Worm (Caenorhabditis elegans) whole organism, L4 larva: ENCODE results near the gene Y116A8B.1.
A peak's percentile ranks its signal among the peaks of the same experiment; 100 is the strongest.

Source experiments
- F26F4.8 ChIP-seq: fragments of 200-800 bp; sonication (Bioruptor generic); conservative IDR thresholded peaks from 2 replicates; pipeline ENCODE4 v1.3.6; 2022; ENCODE audit warnings: missing genetic modification characterization, missing compliant biosample characterization
- T20F7.1 ChIP-seq: fragments of 200-800 bp; sonication (Bioruptor generic); optimal IDR thresholded peaks from 2 replicates; lab custom pipeline; 2018; ENCODE audit warnings: mild to moderate bottlenecking, missing genetic modification characterization, missing compliant biosample characterization
- T26A8.4 ChIP-seq: fragments of 200-800 bp; sonication (Bioruptor generic); IDR thresholded peaks from 2 replicates; pipeline ENCODE4 v1.3.6; 2022; ENCODE audit warnings: missing genetic modification characterization, missing compliant biosample characterization
- Y48G9A.11 ChIP-seq: fragments of 200-800 bp; sonication (Bioruptor generic); IDR thresholded peaks from 2 replicates; pipeline ENCODE4 v1.3.6; 2022; ENCODE audit warnings: missing genetic modification reagents, missing genetic modification characterization, missing compliant biosample characterization
- ZK337.2 ChIP-seq: fragments of 200-800 bp; sonication (Bioruptor generic); IDR thresholded peaks from 2 replicates; pipeline ENCODE4 v1.3.6; 2022; ENCODE audit warnings: missing genetic modification reagents, missing genetic modification characterization, missing compliant biosample characterization
- ZK546.5 ChIP-seq, 2 experiments: sonication (generic microtip); optimal IDR thresholded peaks; 2 replicates each; lab custom pipeline; 2017; ENCODE audit warnings: missing biosample characterization in 2 of 2, missing genetic modification characterization in 2 of 2
- aly-2 ChIP-seq: sonication (generic microtip); optimal IDR thresholded peaks from 2 replicates; lab custom pipeline; 2018; ENCODE audit warnings: missing biosample characterization, missing genetic modification characterization
- attf-4 ChIP-seq: sonication (generic microtip); optimal IDR thresholded peaks from 3 replicates; lab custom pipeline; 2017; ENCODE audit warnings: missing biosample characterization, missing genetic modification characterization
- ceh-20 ChIP-seq: fragments of 200-800 bp; sonication (Bioruptor generic); IDR thresholded peaks from 2 replicates; pipeline ENCODE4 v1.3.6; 2022; ENCODE audit warnings: missing genetic modification reagents, missing genetic modification characterization, missing compliant biosample characterization
- ceh-28 ChIP-seq: fragments of 150-350 bp; optimal IDR thresholded peaks from 2 replicates; lab custom pipeline; 2014; ENCODE audit warnings: missing biosample characterization, missing genetic modification reagents, missing genetic modification characterization
- ceh-32 ChIP-seq: sonication (generic microtip); optimal IDR thresholded peaks from 2 replicates; lab custom pipeline; 2016; ENCODE audit warnings: mild to moderate bottlenecking, missing genetic modification characterization, missing compliant biosample characterization; ENCODE audit not compliant: poor library complexity
- ceh-44 ChIP-seq: fragments of 200-800 bp; sonication (Bioruptor generic); IDR thresholded peaks from 2 replicates; pipeline ENCODE4 v1.3.6; 2022; ENCODE audit warnings: missing genetic modification reagents, missing genetic modification characterization, missing compliant biosample characterization
- ces-1 ChIP-seq: fragments of 150-350 bp; sonication (generic microtip); optimal IDR thresholded peaks from 4 replicates; lab custom pipeline; 2014; ENCODE audit warnings: missing biosample characterization, missing genetic modification reagents, missing genetic modification characterization
- ctbp-1 ChIP-seq: fragments of 200-800 bp; sonication (Bioruptor generic); IDR thresholded peaks from 2 replicates; pipeline ENCODE4 v1.3.6; 2022; ENCODE audit warnings: missing genetic modification reagents, missing genetic modification characterization, missing compliant biosample characterization
- daf-12 ChIP-seq: fragments of 150-350 bp; optimal IDR thresholded peaks from 2 replicates; lab custom pipeline; 2014; ENCODE audit warnings: missing biosample characterization, missing genetic modification reagents, missing genetic modification characterization
- daf-16 ChIP-seq, 3 experiments: sonication (generic microtip); optimal IDR thresholded peaks; 2 replicates each; lab custom pipeline; 2016 to 2017; ENCODE audit warnings: missing genetic modification characterization in 3 of 3, missing genetic modification reagents in 3 of 3, mild to moderate bottlenecking in 2 of 3, missing compliant biosample characterization in 2 of 3, missing biosample characterization in 1 of 3, moderate library complexity in 1 of 3
- daf-19 ChIP-seq: fragments of 200-800 bp; sonication (Bioruptor generic); conservative IDR thresholded peaks from 2 replicates; pipeline ENCODE4 v1.3.6; 2022; ENCODE audit warnings: missing genetic modification characterization, missing compliant biosample characterization
- daf-8 ChIP-seq: fragments of 200-800 bp; sonication (Bioruptor generic); IDR thresholded peaks from 2 replicates; pipeline ENCODE4 v1.3.6; 2022; ENCODE audit warnings: missing genetic modification characterization, missing compliant biosample characterization
- dmd-6 ChIP-seq: fragments of 200-800 bp; sonication (Bioruptor generic); IDR thresholded peaks from 2 replicates; pipeline ENCODE4 v1.3.6; 2022; ENCODE audit warnings: missing genetic modification reagents, missing genetic modification characterization, missing compliant biosample characterization
- hlh-30 ChIP-seq: sonication (generic microtip); optimal IDR thresholded peaks from 2 replicates; lab custom pipeline; 2017; ENCODE audit warnings: antibody characterized with exemption, mild to moderate bottlenecking, missing genetic modification characterization, missing compliant biosample characterization; ENCODE audit not compliant: insufficient read depth
- jun-1 ChIP-seq: fragments of 150-350 bp; optimal IDR thresholded peaks from 2 replicates; lab custom pipeline; 2014; ENCODE audit warnings: missing biosample characterization, missing genetic modification reagents, missing genetic modification characterization
- lin-1 ChIP-seq: fragments of 200-800 bp; sonication (Bioruptor generic); IDR thresholded peaks from 2 replicates; pipeline ENCODE4 v1.3.6; 2022; ENCODE audit warnings: missing genetic modification reagents, missing genetic modification characterization, missing compliant biosample characterization
- lin-15B ChIP-seq: fragments of 150-350 bp; sonication (generic microtip); optimal IDR thresholded peaks from 3 replicates; lab custom pipeline; 2014; ENCODE audit warnings: missing biosample characterization, missing genetic modification characterization
- lin-29 ChIP-seq: fragments of 200-800 bp; sonication (Bioruptor generic); IDR thresholded peaks from 2 replicates; pipeline ENCODE4 v1.3.6; 2022; ENCODE audit warnings: missing genetic modification reagents, missing genetic modification characterization, missing compliant biosample characterization
- lsy-2 ChIP-seq, 2 experiments: fragments of 150-350 bp in 1 of 2; sonication (generic microtip) in 1 of 2; optimal IDR thresholded peaks; 2 replicates each; lab custom pipeline; 2014 to 2017; ENCODE audit warnings: missing biosample characterization in 2 of 2, missing genetic modification characterization in 2 of 2
- madf-5 ChIP-seq, 2 experiments: fragments of 200-800 bp; sonication (Bioruptor generic); IDR thresholded peaks; 2 replicates each; pipeline ENCODE4 v1.3.6; 2022; ENCODE audit warnings: missing compliant biosample characterization in 2 of 2, missing genetic modification characterization in 2 of 2
- mdl-1 ChIP-seq, 2 experiments: fragments of 150-350 bp in 1 of 2; sonication (generic microtip) in 1 of 2; optimal IDR thresholded peaks; 2 replicates each; lab custom pipeline; 2014 to 2017; ENCODE audit warnings: missing biosample characterization in 2 of 2, missing genetic modification characterization in 2 of 2
- mdt-29 ChIP-seq: fragments of 200-800 bp; sonication (Bioruptor generic); IDR thresholded peaks from 2 replicates; pipeline ENCODE4 v1.3.6; 2022; ENCODE audit warnings: missing genetic modification reagents, missing genetic modification characterization, missing compliant biosample characterization
- mxl-2 ChIP-seq: fragments of 200-800 bp; sonication (Bioruptor generic); conservative IDR thresholded peaks from 2 replicates; pipeline ENCODE4 v1.3.6; 2022; ENCODE audit warnings: missing genetic modification reagents, missing genetic modification characterization, missing compliant biosample characterization
- nhr-102 ChIP-seq: sonication (generic microtip); optimal IDR thresholded peaks from 2 replicates; lab custom pipeline; 2016; ENCODE audit warnings: mild to moderate bottlenecking, missing genetic modification characterization, moderate library complexity, missing compliant biosample characterization
- nhr-111 ChIP-seq: fragments of 200-800 bp; sonication (Bioruptor generic); optimal IDR thresholded peaks from 2 replicates; lab custom pipeline; 2018; ENCODE audit warnings: mild to moderate bottlenecking, missing genetic modification characterization, missing compliant biosample characterization
- nhr-76 ChIP-seq: fragments of 150-350 bp; optimal IDR thresholded peaks from 2 replicates; lab custom pipeline; 2014; ENCODE audit warnings: missing biosample characterization, missing genetic modification characterization
- nhr-77 ChIP-seq: fragments of 150-350 bp; optimal IDR thresholded peaks from 2 replicates; lab custom pipeline; 2014; ENCODE audit warnings: missing biosample characterization, missing genetic modification characterization
- pha-4 ChIP-seq, 2 experiments: fragments of 150-350 bp in 1 of 2; fragments of 200-800 bp in 1 of 2; sonication (Bioruptor generic) in 1 of 2; IDR thresholded peaks in 1 of 2; optimal IDR thresholded peaks in 1 of 2; 2 replicates each; pipeline versions ENCODE4 v1.3.6 to Lab custom; 2014 to 2022; ENCODE audit warnings: missing genetic modification characterization in 2 of 2, missing genetic modification reagents in 2 of 2, missing biosample characterization in 1 of 2, missing compliant biosample characterization in 1 of 2
- php-3 ChIP-seq: fragments of 200-800 bp; sonication (Bioruptor generic); IDR thresholded peaks from 2 replicates; pipeline ENCODE4 v1.3.6; 2022; ENCODE audit warnings: missing genetic modification reagents, missing genetic modification characterization, missing compliant biosample characterization
- saeg-2 ChIP-seq: fragments of 200-800 bp; sonication (Bioruptor generic); IDR thresholded peaks from 2 replicates; pipeline ENCODE4 v1.3.6; 2022; ENCODE audit warnings: missing genetic modification reagents, missing genetic modification characterization, missing compliant biosample characterization
- spr-3 ChIP-seq: fragments of 200-800 bp; sonication (Bioruptor generic); optimal IDR thresholded peaks from 2 replicates; lab custom pipeline; 2018; ENCODE audit warnings: mild to moderate bottlenecking, missing genetic modification characterization, missing compliant biosample characterization
- tag-97 ChIP-seq: fragments of 200-800 bp; sonication (Bioruptor generic); IDR thresholded peaks from 2 replicates; pipeline ENCODE4 v1.3.6; 2022; ENCODE audit warnings: missing genetic modification characterization, missing compliant biosample characterization
- tra-1 ChIP-seq: fragments of 200-800 bp; sonication (Bioruptor generic); IDR thresholded peaks from 2 replicates; pipeline ENCODE4 v1.3.6; 2022; ENCODE audit warnings: missing genetic modification reagents, missing genetic modification characterization, missing compliant biosample characterization
- unc-130 ChIP-seq: sonication (generic microtip); optimal IDR thresholded peaks from 2 replicates; lab custom pipeline; 2016; ENCODE audit warnings: missing genetic modification reagents, missing genetic modification characterization, missing compliant biosample characterization
- ztf-11 ChIP-seq: fragments of 150-350 bp; optimal IDR thresholded peaks from 2 replicates; lab custom pipeline; 2014; ENCODE audit warnings: missing biosample characterization, missing genetic modification characterization

Gene Y116A8B.1

ce11 chrIV:17263714-17264113 lies 47.6 kb downstream of the Y116A8B.1 start (continued):
- TF ChIP-seq attf-4 (no peak), lin-1 (GFP tag; lab: Robert Waterston, UW) (peak; percentile 46; the same call in 1 of the 2 replicates), T20F7.1 (GFP tag; lab: Kevin White, UChicago) (no peak), lsy-2 (tag; optimal IDR thresholded peaks at IDR 0.05; lab: Kevin White, UChicago) (peak in 1 of 2 experiments; percentile 34), tag-97 (GFP tag; lab: Robert Waterston, UW) (no peak), ces-1 (GFP tag; lab: Kevin White, UChicago) (no peak), daf-19 (no peak), pha-4 (GFP tag; IDR thresholded peaks at IDR 0.05; lab: Robert Waterston, UW) (no peak), pha-4 (tag; optimal IDR thresholded peaks at IDR 0.05; lab: Kevin White, UChicago) (no peak), ceh-32 (no peak), jun-1 (no peak), lin-15B (tag; lab: Kevin White, UChicago) (no peak), ctbp-1 (no peak), nhr-77 (tag; lab: Kevin White, UChicago) (peak; percentile 88), ceh-20 (no peak), dmd-6 (peak; percentile 91), nhr-111 (no peak), nhr-76 (tag; lab: Kevin White, UChicago) (no peak), unc-130 (GFP tag; lab: Kevin White, UChicago) (no peak), ZK546.5 (tag; optimal IDR thresholded peaks at IDR 0.05; lab: Kevin White, UChicago) (no peak), spr-3 (GFP tag; lab: Kevin White, UChicago) (no peak), mxl-2 (GFP tag; lab: Robert Waterston, UW) (no peak), saeg-2 (no peak), aly-2 (tag; lab: Kevin White, UChicago) (no peak), tra-1 (GFP tag; lab: Robert Waterston, UW) (0 out of 2 replicates have a peak, but pooled peaks have one; percentile 63), nhr-102 (tag; lab: Kevin White, UChicago) (peak; percentile 27), mdt-29 (GFP tag; lab: Robert Waterston, UW) (no peak), mdl-1 (tag; optimal IDR thresholded peaks at IDR 0.05; lab: Kevin White, UChicago) (peak; percentile 20 to 79), lin-29 (GFP tag; lab: Robert Waterston, UW) (no peak), daf-12 (tag; lab: Kevin White, UChicago) (no peak), F26F4.8 (GFP tag; lab: Robert Waterston, UW) (no peak), php-3 (GFP tag; lab: Robert Waterston, UW) (no peak), Y48G9A.11 (no peak), daf-8 (GFP tag; lab: Robert Waterston, UW) (no peak), hlh-30 (tag; lab: Kevin White, UChicago) (peak; percentile 59), ztf-11 (tag; lab: Kevin White, UChicago) (no peak), ceh-44 (GFP tag; lab: Robert Waterston, UW) (no peak), T26A8.4 (GFP tag; lab: Robert Waterston, UW) (0 out of 2 replicates have a peak, but pooled peaks have one; percentile 21), daf-16 (GFP tag; optimal IDR thresholded peaks at IDR 0.05; lab: Kevin White, UChicago) (peak in 1 of 2 experiments; percentile 54), daf-16 (tag; optimal IDR thresholded peaks at IDR 0.05; lab: Kevin White, UChicago) (peak; percentile 96), madf-5 (GFP tag; IDR thresholded peaks at IDR 0.05; lab: Robert Waterston, UW) (no peak), ZK337.2 (no peak), ceh-28 (tag; lab: Kevin White, UChicago) (no peak)
